Worm (Caenorhabditis elegans) whole organism, L3 larva: ENCODE data around the gene egas-3.

Experiments
- elt-2 ChIP-seq: sonication (generic microtip); optimal IDR thresholded peaks from 2 replicates; lab custom pipeline; 2016; ENCODE audit warnings: missing genetic modification reagents, mild to moderate bottlenecking, missing genetic modification characterization, missing compliant biosample characterization
- elt-3 ChIP-seq, 3 experiments: fragments of 150-350 bp in 1 of 3; sonication (generic microtip) in 2 of 3; optimal IDR thresholded peaks; 2 replicates in 2 of 3; 4 replicates in 1 of 3; lab custom pipeline; 2014 to 2017; ENCODE audit warnings: missing biosample characterization in 3 of 3, missing genetic modification characterization in 3 of 3
- nhr-25 ChIP-seq: sonication (generic microtip); optimal IDR thresholded peaks from 2 replicates; lab custom pipeline; 2017; ENCODE audit warnings: missing biosample characterization, missing genetic modification characterization
- tbx-2 ChIP-seq: sonication (generic microtip); optimal IDR thresholded peaks from 2 replicates; lab custom pipeline; 2016; ENCODE audit warnings: mild to moderate bottlenecking, missing genetic modification characterization, missing compliant biosample characterization

DNA sequence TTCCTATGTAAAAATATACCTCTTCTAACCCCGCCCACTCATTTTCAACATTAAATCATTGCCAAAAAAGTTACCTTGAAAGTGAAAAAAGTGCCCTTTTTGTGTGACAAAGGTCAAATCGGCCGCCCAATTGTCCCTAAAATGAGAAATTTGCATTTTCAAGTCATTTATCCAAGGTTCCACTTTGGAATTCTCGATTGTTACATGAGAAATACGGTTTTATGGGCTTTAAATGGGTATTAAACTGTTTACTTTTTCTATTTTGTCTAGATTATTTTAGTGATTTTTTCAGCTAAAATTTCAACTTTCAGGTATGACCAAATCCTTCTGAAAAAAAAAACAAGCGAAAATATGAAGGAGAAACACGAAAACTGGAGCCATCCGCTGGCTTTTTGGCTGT lies 43.7 kb downstream of the egas-3 start, which contains the start of gene grdn-1:
- no peak for TF ChIP-seq tbx-2 (tag; lab: Kevin White, UChicago)
- TF ChIP-seq elt-3 (tag; optimal IDR thresholded peaks at IDR 0.05; lab: Kevin White, UChicago), result no peak
- TF ChIP-seq elt-2 (tag; lab: Kevin White, UChicago), result no peak
- TF ChIP-seq nhr-25, result no peak
